Worm (Caenorhabditis elegans) whole organism, L1 larva: Measurements from ENCODE around the gene plc-1.

Experiments used
- C16A3.4 ChIP-seq: fragments of 150-350 bp; optimal IDR thresholded peaks from 2 replicates; lab custom pipeline; 2014; ENCODE audit warnings: missing biosample characterization, missing genetic modification characterization
- ces-1 ChIP-seq: fragments of 150-350 bp; optimal IDR thresholded peaks from 2 replicates; lab custom pipeline; 2014; ENCODE audit warnings: missing biosample characterization, missing genetic modification reagents, missing genetic modification characterization
- lin-14 ChIP-seq: fragments of 200-800 bp; sonication (Bioruptor generic); optimal IDR thresholded peaks from 2 replicates; lab custom pipeline; 2018; ENCODE audit warnings: mild to moderate bottlenecking, missing genetic modification characterization, moderate library complexity, missing compliant biosample characterization
- nhr-11 ChIP-seq: fragments of 150-350 bp; optimal IDR thresholded peaks from 2 replicates; lab custom pipeline; 2014; ENCODE audit warnings: missing biosample characterization, missing genetic modification characterization
- zag-1 ChIP-seq: fragments of 150-350 bp; optimal IDR thresholded peaks from 2 replicates; lab custom pipeline; 2014; ENCODE audit warnings: missing biosample characterization, missing genetic modification characterization

DNA sequence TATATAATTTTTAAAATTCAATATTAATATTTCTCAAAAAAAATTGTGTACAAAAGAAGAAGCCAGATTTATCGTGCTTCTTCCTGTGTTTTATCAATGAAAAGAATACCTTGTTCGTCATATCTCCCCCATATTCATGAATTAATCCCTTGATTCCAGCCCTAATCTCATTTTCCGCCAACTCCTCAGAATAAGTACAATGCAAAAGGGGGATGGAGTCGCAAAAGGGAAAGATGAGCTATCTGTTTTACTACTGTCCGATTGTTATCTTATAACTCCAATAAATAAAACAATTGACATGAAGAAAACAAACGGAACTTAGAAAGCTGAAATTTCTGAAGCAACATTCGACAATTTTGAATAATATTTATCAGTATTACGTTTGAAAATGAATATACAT is 841 bp downstream of the plc-1 start:
- TF ChIP-seq C16A3.4 (no peak), lin-14 (GFP tag; lab: Kevin White, UChicago) (no peak), ces-1 (no peak), nhr-11 (tag; lab: Kevin White, UChicago) (no peak), zag-1 (tag; lab: Kevin White, UChicago) (no peak)
